Worm (Caenorhabditis elegans) whole organism, L1 larva: Measurements from ENCODE around the gene cyp-33C3.

ENCODE experiments used
- nhr-47 ChIP-seq: sonication (generic microtip); optimal IDR thresholded peaks from 2 replicates; lab custom pipeline; 2016; ENCODE audit warnings: mild to moderate bottlenecking, missing genetic modification characterization, moderate library complexity, missing compliant biosample characterization
- nhr-76 ChIP-seq: sonication (generic microtip); optimal IDR thresholded peaks from 2 replicates; lab custom pipeline; 2017; ENCODE audit warnings: missing biosample characterization, missing genetic modification characterization
- zag-1 ChIP-seq: fragments of 150-350 bp; optimal IDR thresholded peaks from 2 replicates; lab custom pipeline; 2014; ENCODE audit warnings: missing biosample characterization, missing genetic modification characterization

- TF ChIP-seq nhr-76 (tag; lab: Kevin White, UChicago), result no peak
- no peak for TF ChIP-seq zag-1 (tag; lab: Kevin White, UChicago)
- TF ChIP-seq nhr-47 (tag; lab: Kevin White, UChicago), result no peak
These were observed 18.1 kb downstream of the cyp-33C3 start, which contains the start of gene F41B5.12 for ce11 chrV:2260660-2261059.
